Fruit fly (Drosophila melanogaster): Measurements from ENCODE around the gene Pli.
A peak's percentile ranks its signal among the peaks of the same experiment; 100 is the strongest.

Pli gene

DNA sequence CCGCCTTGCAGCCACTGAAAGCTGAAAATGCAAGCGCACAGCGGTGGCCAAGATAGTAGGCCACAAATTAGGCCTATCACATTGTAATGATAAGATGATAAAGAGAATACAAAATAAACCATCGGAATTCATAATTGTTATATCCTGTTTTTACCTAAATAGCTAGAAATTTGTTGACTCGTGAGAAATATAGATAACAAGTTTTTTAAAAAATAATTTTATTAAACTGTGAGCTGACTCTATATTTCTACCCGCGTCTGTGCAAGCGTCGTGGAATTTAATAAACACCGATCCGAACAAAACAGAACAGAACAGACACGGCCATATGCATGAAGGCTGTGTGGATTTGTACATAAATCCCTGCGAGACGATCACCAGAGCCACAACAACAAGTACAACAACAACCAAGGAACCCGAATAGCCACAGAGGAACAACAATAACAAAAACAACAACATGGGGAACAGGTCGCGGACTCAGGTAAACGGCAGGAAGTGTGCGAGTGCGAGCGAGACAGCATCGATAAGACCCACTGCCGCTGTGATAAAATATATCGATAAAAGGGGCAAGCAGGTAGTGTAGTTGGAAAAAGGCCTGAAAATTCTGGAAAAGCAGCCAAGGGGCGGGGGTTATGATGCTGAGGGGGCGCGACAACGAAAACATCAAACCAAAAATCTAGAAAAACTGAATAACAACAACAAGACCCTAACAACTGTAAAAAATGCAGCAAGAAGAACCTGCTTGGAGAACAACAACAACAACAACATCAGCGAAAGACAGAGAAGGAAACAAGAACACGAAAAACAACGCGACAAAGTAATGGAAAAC lies 3.4 kb downstream of the Pli start (continued):
- TF ChIP-seq sens (GFP tag): peak; percentile 99
- TF ChIP-seq Aef1 (GFP tag; IDR thresholded peaks at IDR 0.05): peak; percentile 57; the same call in 2 of the 3 replicates
- peak; percentile 58 for TF ChIP-seq CG12236 (GFP tag; optimal IDR thresholded peaks at IDR 0.05)
- peak; percentile 82 for TF ChIP-seq tin (GFP tag; optimal IDR thresholded peaks at IDR 0.05)
- no peak; the same call in none of the 2 replicates for TF ChIP-seq H2.0 (GFP tag; IDR thresholded peaks at IDR 0.05)
- TF ChIP-seq HmgD (GFP tag; optimal IDR thresholded peaks at IDR 0.05): no peak
- TF ChIP-seq Camta (GFP tag; optimal IDR thresholded peaks at IDR 0.05): peak; percentile 65
- no peak for TF ChIP-seq Dp (GFP tag; optimal IDR thresholded peaks at IDR 0.05)
- peak; percentile 52; the same call in 1 of the 3 replicates for TF ChIP-seq CG11560 (tag; IDR thresholded peaks at IDR 0.05)
- TF ChIP-seq tll (GFP tag; optimal IDR thresholded peaks at IDR 0.05): peak in 1 of 2 experiments; percentile 30
- peak; percentile 48 to 94 for TF ChIP-seq eve (GFP tag; optimal IDR thresholded peaks at IDR 0.05)
- peak; percentile 83 for TF ChIP-seq CG1529 (GFP tag; optimal IDR thresholded peaks at IDR 0.05)
- peak; percentile 68 for TF ChIP-seq CG8944 (GFP tag; optimal IDR thresholded peaks at IDR 0.05)
- TF ChIP-seq CG8089 (GFP tag; optimal IDR thresholded peaks at IDR 0.05): peak; percentile 55
- TF ChIP-seq kah (GFP tag; optimal IDR thresholded peaks at IDR 0.05): peak; percentile 60
- peak; percentile 81 for TF ChIP-seq CG18476 (GFP tag; optimal IDR thresholded peaks at IDR 0.05)
- TF ChIP-seq repo (GFP tag; optimal IDR thresholded peaks at IDR 0.05): peak; percentile 42
- peak; percentile 86 for TF ChIP-seq CG7556 (GFP tag; optimal IDR thresholded peaks at IDR 0.05)
- TF ChIP-seq CG2712 (tag; optimal IDR thresholded peaks at IDR 0.05): peak; percentile 95
- peak; percentile 100 for TF ChIP-seq CG4360 (GFP tag; IDR thresholded peaks at IDR 0.05)
- TF ChIP-seq shn (GFP tag; optimal IDR thresholded peaks at IDR 0.05): peak; percentile 51
- peak; percentile 64 for TF ChIP-seq BtbVII (GFP tag; optimal IDR thresholded peaks at IDR 0.05)
- peak; percentile 89 for TF ChIP-seq Med (GFP tag)
- TF ChIP-seq zen2 (GFP tag; IDR thresholded peaks at IDR 0.05; ENCODE audit: partially characterized antibody): no peak
- TF ChIP-seq ind (GFP tag; optimal IDR thresholded peaks at IDR 0.05): peak; percentile 71
- TF ChIP-seq CG17186 (GFP tag; optimal IDR thresholded peaks at IDR 0.05): peak; percentile 7
- peak; percentile 15 for TF ChIP-seq her (GFP tag; optimal IDR thresholded peaks at IDR 0.05)
- TF ChIP-seq CG13624 (GFP tag; optimal IDR thresholded peaks at IDR 0.05): peak; percentile 29
- no peak for TF ChIP-seq Bgb (GFP tag; IDR thresholded peaks at IDR 0.05; ENCODE audit: partially characterized antibody)
- no peak for TF ChIP-seq Dref (GFP tag; IDR thresholded peaks at IDR 0.05)
- peak; percentile 73 for TF ChIP-seq lilli (GFP tag; optimal IDR thresholded peaks at IDR 0.05)
- TF ChIP-seq Dip3 (GFP tag; optimal IDR thresholded peaks at IDR 0.05): no peak
- no peak for TF ChIP-seq cas (GFP tag; IDR thresholded peaks at IDR 0.05)
- TF ChIP-seq Trl (optimal IDR thresholded peaks at IDR 0.05): no peak
- TF ChIP-seq Trl (GFP tag; optimal IDR thresholded peaks at IDR 0.05): peak; percentile 70
- peak; percentile 32 for TF ChIP-seq CG9876 (GFP tag; optimal IDR thresholded peaks at IDR 0.05)
- peak; percentile 82 for TF ChIP-seq dysf (GFP tag; IDR thresholded peaks at IDR 0.05)
- TF ChIP-seq pan (optimal IDR thresholded peaks at IDR 0.05): no peak
- peak in 1 of 2 experiments; percentile 77 for TF ChIP-seq pan (GFP tag; optimal IDR thresholded peaks at IDR 0.05 in 1 of 2, IDR thresholded peaks at IDR 0.05 in 1 of 2)
- peak; percentile 52 for TF ChIP-seq CG17802 (tag; optimal IDR thresholded peaks at IDR 0.05)
- TF ChIP-seq CG2129 (GFP tag; IDR thresholded peaks at IDR 0.05; ENCODE audit: partially characterized antibody): no peak
- peak; percentile 94 for TF ChIP-seq twi (tag; optimal IDR thresholded peaks at IDR 0.05)
- TF ChIP-seq HmgZ (tag; optimal IDR thresholded peaks at IDR 0.05): peak; percentile 59
- TF ChIP-seq E2f1 (GFP tag; IDR thresholded peaks at IDR 0.05): peak; percentile 82
- peak; percentile 92 for TF ChIP-seq CG15601 (tag; optimal IDR thresholded peaks at IDR 0.05)
- peak; percentile 50 for TF ChIP-seq caup (GFP tag; optimal IDR thresholded peaks at IDR 0.05; ENCODE audit: severe bottlenecking)
- peak; percentile 44 for TF ChIP-seq CG1792 (GFP tag; optimal IDR thresholded peaks at IDR 0.05)
- peak; percentile 93 for TF ChIP-seq CG31441 (GFP tag; IDR thresholded peaks at IDR 0.05)
- TF ChIP-seq sens-2 (GFP tag; IDR thresholded peaks at IDR 0.05): peak; percentile 65; the same call in 1 of the 2 replicates
- no peak for TF ChIP-seq CkIIα-i1 (GFP tag; IDR thresholded peaks at IDR 0.05)

Data from whole organism, embryonic.